Fruit fly (Drosophila melanogaster): ENCODE data around the gene CG2147.

dm6 chrX:8214017-8214416 lies 26.5 kb upstream of the CG2147 start:
- no peak for TF ChIP-seq CG33017 (tag; optimal IDR thresholded peaks at IDR 0.05)
- no peak for TF ChIP-seq CG11617 (GFP tag; optimal IDR thresholded peaks at IDR 0.05)
- TF ChIP-seq CG1620 (GFP tag; optimal IDR thresholded peaks at IDR 0.05): no peak
